Fruit fly (Drosophila melanogaster): ENCODE results near the gene CG14963.

CG14963 gene

DNA sequence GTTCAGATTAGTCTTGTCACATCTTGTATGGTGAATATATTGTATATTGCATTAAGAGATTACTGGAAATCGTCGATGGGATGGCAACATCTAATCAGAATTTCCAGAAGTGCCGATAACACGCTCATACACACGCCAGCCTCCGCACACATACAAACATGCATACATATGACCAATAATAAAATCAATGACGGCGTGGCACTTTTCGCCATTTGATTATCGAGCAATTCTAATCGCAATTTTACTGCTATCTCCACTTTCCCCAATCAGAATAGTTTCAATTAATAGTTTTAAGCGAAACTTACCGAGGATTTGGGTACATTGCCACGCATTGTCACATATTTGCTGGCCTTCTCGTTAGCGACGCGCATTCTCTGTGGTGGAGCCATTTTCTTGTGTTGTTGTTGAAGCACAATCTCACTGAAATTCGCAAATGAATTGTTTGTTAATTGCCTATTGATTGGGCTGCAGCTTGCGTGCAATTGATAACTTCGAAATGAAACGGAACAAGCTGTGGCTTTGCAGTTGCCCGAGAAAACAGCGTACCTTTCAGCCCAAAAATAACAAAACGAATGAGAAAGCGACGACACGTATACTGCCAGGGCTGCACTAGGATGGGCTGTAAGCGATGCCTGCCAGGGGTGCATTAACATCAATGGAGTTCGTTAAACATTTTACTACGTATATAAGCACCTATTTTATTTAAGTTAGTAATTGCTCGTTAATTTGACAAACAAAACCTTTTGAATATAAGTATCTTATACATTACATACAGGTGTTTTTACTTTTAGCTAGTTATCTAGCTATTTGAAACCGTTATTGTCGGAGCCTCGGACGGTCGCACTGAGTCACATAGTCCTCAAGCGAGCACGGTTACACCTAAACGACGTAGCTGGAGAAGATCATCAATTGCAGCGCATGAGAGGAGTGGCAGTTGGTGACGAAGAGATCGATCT lies 26.4 kb upstream of the CG14963 start, which contains the start of the genes CG32276 and gry (continued):
- TF ChIP-seq Max (GFP tag; optimal IDR thresholded peaks at IDR 0.05) (peak; percentile 88), zfh2 (GFP tag; optimal IDR thresholded peaks at IDR 0.05) (peak; percentile 85), pfk (GFP tag; optimal IDR thresholded peaks at IDR 0.05) (peak; percentile 57), so (GFP tag; IDR thresholded peaks at IDR 0.05) (no peak), pros (GFP tag; optimal IDR thresholded peaks at IDR 0.05) (no peak), yki (optimal IDR thresholded peaks at IDR 0.05) (no peak)

DNA sequence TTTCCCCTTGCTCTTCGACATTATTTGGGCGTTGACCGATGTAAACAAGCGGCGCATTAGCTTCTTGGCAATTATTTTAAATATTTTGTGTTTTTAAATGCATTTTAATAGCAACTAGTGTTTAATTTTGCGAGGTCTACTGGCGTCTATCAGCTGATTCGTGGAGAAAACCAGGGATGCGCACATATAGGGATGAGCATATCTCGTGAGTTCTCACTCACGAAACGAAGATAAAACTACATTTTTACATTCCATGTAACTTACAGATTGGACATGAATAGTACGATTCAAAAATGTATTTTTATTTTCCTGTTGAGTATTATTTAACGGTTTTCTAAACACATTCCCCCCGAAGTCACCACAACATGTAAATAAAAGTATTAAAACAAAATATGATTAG lies 25.1 kb upstream of the CG14963 start, which contains the start of gene CG14966:
Gene CG14966 (minus strand): TSS at position 168 of the 400 bp plus-strand sequence.
- no peak for TF ChIP-seq eve (GFP tag; optimal IDR thresholded peaks at IDR 0.05)
- peak; percentile 27 for TF ChIP-seq Ets65A (GFP tag)
- TF ChIP-seq chif (GFP tag; optimal IDR thresholded peaks at IDR 0.05), result peak in 1 of 2 experiments; percentile 11
- TF ChIP-seq bab2 (GFP tag; optimal IDR thresholded peaks at IDR 0.05), result peak; percentile 10
- peak; percentile 89 for TF ChIP-seq pzg (GFP tag; optimal IDR thresholded peaks at IDR 0.05)
- peak; percentile 11 for TF ChIP-seq p53 (GFP tag; optimal IDR thresholded peaks at IDR 0.05)
- TF ChIP-seq cwo (GFP tag; optimal IDR thresholded peaks at IDR 0.05), result no peak
- TF ChIP-seq CG33213 (GFP tag; optimal IDR thresholded peaks at IDR 0.05), result peak; percentile 30
- TF ChIP-seq amos (GFP tag; IDR thresholded peaks at IDR 0.05; ENCODE audit: partially characterized antibody), result peak; percentile 94
- peak; percentile 33 for TF ChIP-seq nom (GFP tag; optimal IDR thresholded peaks at IDR 0.05)
- TF ChIP-seq CG18599 (GFP tag; optimal IDR thresholded peaks at IDR 0.05), result peak; percentile 22
- TF ChIP-seq slou (GFP tag; optimal IDR thresholded peaks at IDR 0.05), result no peak
- peak; percentile 66 for TF ChIP-seq CG17829 (tag; optimal IDR thresholded peaks at IDR 0.05)
- TF ChIP-seq sens-2 (GFP tag; IDR thresholded peaks at IDR 0.05), result no peak
- peak; percentile 17 for TF ChIP-seq lbe (GFP tag; optimal IDR thresholded peaks at IDR 0.05)
- TF ChIP-seq CG7928 (GFP tag; optimal IDR thresholded peaks at IDR 0.05), result peak; percentile 97
- TF ChIP-seq vvl (GFP tag; IDR thresholded peaks at IDR 0.05), result peak; percentile 40; the same call in 1 of the 2 replicates
- no peak for TF ChIP-seq CG10462 (GFP tag; optimal IDR thresholded peaks at IDR 0.05)
- TF ChIP-seq CG2199 (GFP tag; IDR thresholded peaks at IDR 0.05), result peak; percentile 22; the same call in 2 of the 3 replicates
- TF ChIP-seq row (GFP tag; IDR thresholded peaks at IDR 0.05), result peak; percentile 85
- TF ChIP-seq CG34376 (GFP tag; optimal IDR thresholded peaks at IDR 0.05), result peak; percentile 79
- TF ChIP-seq crp (GFP tag; optimal IDR thresholded peaks at IDR 0.05), result peak; percentile 84 to 98
- TF ChIP-seq CG7963 (GFP tag; IDR thresholded peaks at IDR 0.05; ENCODE audit: partially characterized antibody), result peak; percentile 76; the same call in 2 of the 3 replicates
- no peak for TF ChIP-seq CG17912 (GFP tag; optimal IDR thresholded peaks at IDR 0.05)
- TF ChIP-seq run (tag; optimal IDR thresholded peaks at IDR 0.05), result no peak
- TF ChIP-seq CG1603 (tag; optimal IDR thresholded peaks at IDR 0.05), result peak; percentile 66
- TF ChIP-seq CG9932 (GFP tag; IDR thresholded peaks at IDR 0.05), result peak; percentile 78
- peak; percentile 0 for TF ChIP-seq Deaf1 (tag; optimal IDR thresholded peaks at IDR 0.05)
- TF ChIP-seq CG4617 (GFP tag; optimal IDR thresholded peaks at IDR 0.05; ENCODE audit: borderline replicate concordance), result peak; percentile 7
- peak; percentile 68 for TF ChIP-seq CG32532 (GFP tag; IDR thresholded peaks at IDR 0.05)
- peak; percentile 88 for TF ChIP-seq knrl (GFP tag; IDR thresholded peaks at IDR 0.05; ENCODE audit: partially characterized antibody)
- peak; percentile 63; the same call in 1 of the 2 replicates for TF ChIP-seq slbo (GFP tag; IDR thresholded peaks at IDR 0.05)
- no peak for TF ChIP-seq CG10366 (GFP tag; IDR thresholded peaks at IDR 0.05)
- peak; percentile 1 for TF ChIP-seq CG4424 (GFP tag; optimal IDR thresholded peaks at IDR 0.05)
- peak; percentile 91 for TF ChIP-seq CG6791 (GFP tag; IDR thresholded peaks at IDR 0.05; ENCODE audit: partially characterized antibody)
- TF ChIP-seq ac (GFP tag; optimal IDR thresholded peaks at IDR 0.05), result no peak
- TF ChIP-seq tna (GFP tag; IDR thresholded peaks at IDR 0.05; ENCODE audit: partially characterized antibody), result peak; percentile 51; the same call in 1 of the 2 replicates
- peak; percentile 22 for TF ChIP-seq zfh2 (GFP tag; optimal IDR thresholded peaks at IDR 0.05)
- TF ChIP-seq fd64A (GFP tag; optimal IDR thresholded peaks at IDR 0.05), result no peak
- no peak for TF ChIP-seq usp (GFP tag; optimal IDR thresholded peaks at IDR 0.05)
- 0 out of 3 replicates have a peak, but pooled peaks have one; percentile 42 for TF ChIP-seq CG11560 (tag; IDR thresholded peaks at IDR 0.05)
